Fruit fly (Drosophila melanogaster): ENCODE data around the gene Ctps.

Gene Ctps

DNA sequence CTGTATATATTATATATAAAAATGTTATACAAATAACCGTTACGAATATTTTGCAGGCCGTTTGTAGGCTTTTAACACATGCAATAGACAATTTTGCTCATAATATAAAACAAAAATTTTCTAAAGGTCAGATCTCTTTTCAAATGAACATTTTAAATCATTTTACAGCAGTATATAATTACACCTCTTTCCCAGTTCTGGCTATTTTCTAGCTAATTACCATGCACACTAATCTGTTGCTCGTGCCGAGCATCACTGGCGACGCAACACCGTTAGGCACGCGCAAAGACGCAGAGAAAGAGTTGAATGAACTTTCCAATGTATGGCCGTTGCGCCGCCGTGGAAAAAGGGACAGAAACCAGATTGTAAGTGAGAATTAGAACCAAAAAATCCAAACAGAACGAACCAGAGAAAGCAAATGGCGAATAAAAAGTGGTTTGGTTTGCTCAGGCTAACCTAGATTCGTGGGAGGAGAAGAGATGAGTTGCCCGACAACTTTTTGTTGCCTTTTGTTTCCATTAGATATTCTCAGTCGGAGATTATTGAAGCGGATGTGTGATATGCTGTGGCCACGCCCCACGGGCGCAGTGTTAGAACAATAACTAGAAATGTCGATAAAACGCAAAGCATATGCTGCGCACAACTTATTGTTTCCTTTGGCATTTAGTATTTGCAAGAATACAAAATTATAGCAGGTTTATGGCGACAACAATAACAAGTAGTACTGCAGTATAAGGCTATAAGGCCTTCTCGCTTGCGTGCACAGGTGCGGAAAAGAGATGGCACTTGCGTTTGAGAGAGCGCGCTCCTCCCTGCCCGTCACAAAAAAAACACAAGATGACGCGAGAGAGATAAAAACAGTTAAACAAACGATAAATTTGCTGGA, 43.6 kb downstream of the Ctps start (continued):
- TF ChIP-seq Sin3A (optimal IDR thresholded peaks at IDR 0.05) (no peak), CG5953 (GFP tag; IDR thresholded peaks at IDR 0.05) (no peak), slou (GFP tag; optimal IDR thresholded peaks at IDR 0.05) (no peak), CG10462 (GFP tag; optimal IDR thresholded peaks at IDR 0.05) (no peak), CG18599 (GFP tag; optimal IDR thresholded peaks at IDR 0.05) (no peak), slbo (GFP tag; IDR thresholded peaks at IDR 0.05) (peak; percentile 60), ac (GFP tag; optimal IDR thresholded peaks at IDR 0.05) (no peak), yki (optimal IDR thresholded peaks at IDR 0.05) (no peak), Asciz (GFP tag; optimal IDR thresholded peaks at IDR 0.05) (no peak), CG13624 (GFP tag; optimal IDR thresholded peaks at IDR 0.05) (no peak), CG2678 (tag; optimal IDR thresholded peaks at IDR 0.05) (peak; percentile 48), danr (GFP tag; IDR thresholded peaks at IDR 0.05) (no peak), Lim3 (GFP tag; IDR thresholded peaks at IDR 0.05) (no peak), br (optimal IDR thresholded peaks at IDR 0.05) (no peak), Oli (tag; optimal IDR thresholded peaks at IDR 0.05) (no peak), tgo (GFP tag; IDR thresholded peaks at IDR 0.05) (0 out of 3 replicates have a peak, but pooled peaks have one; percentile 23), vvl (GFP tag; IDR thresholded peaks at IDR 0.05) (peak; percentile 23), maf-S (GFP tag; optimal IDR thresholded peaks at IDR 0.05) (no peak), eve (GFP tag; optimal IDR thresholded peaks at IDR 0.05) (no peak), tap (tag; optimal IDR thresholded peaks at IDR 0.05) (no peak), Hr3 (GFP tag; optimal IDR thresholded peaks at IDR 0.05) (no peak), pb (GFP tag; optimal IDR thresholded peaks at IDR 0.05) (no peak), pfk (GFP tag; optimal IDR thresholded peaks at IDR 0.05) (no peak), cad (GFP tag; optimal IDR thresholded peaks at IDR 0.05) (no peak), Trl (optimal IDR thresholded peaks at IDR 0.05) (peak; percentile 55 to 71), Trl (GFP tag; optimal IDR thresholded peaks at IDR 0.05) (no peak), Sry-β (GFP tag; optimal IDR thresholded peaks at IDR 0.05) (peak; percentile 96), fru (optimal IDR thresholded peaks at IDR 0.05) (no peak), HLH54F (GFP tag; optimal IDR thresholded peaks at IDR 0.05) (no peak), chn (GFP tag; optimal IDR thresholded peaks at IDR 0.05) (peak; percentile 8), zf30C (GFP tag; optimal IDR thresholded peaks at IDR 0.05) (no peak), esg (GFP tag; conservative IDR thresholded peaks at IDR 0.05) (no peak)

DNA sequence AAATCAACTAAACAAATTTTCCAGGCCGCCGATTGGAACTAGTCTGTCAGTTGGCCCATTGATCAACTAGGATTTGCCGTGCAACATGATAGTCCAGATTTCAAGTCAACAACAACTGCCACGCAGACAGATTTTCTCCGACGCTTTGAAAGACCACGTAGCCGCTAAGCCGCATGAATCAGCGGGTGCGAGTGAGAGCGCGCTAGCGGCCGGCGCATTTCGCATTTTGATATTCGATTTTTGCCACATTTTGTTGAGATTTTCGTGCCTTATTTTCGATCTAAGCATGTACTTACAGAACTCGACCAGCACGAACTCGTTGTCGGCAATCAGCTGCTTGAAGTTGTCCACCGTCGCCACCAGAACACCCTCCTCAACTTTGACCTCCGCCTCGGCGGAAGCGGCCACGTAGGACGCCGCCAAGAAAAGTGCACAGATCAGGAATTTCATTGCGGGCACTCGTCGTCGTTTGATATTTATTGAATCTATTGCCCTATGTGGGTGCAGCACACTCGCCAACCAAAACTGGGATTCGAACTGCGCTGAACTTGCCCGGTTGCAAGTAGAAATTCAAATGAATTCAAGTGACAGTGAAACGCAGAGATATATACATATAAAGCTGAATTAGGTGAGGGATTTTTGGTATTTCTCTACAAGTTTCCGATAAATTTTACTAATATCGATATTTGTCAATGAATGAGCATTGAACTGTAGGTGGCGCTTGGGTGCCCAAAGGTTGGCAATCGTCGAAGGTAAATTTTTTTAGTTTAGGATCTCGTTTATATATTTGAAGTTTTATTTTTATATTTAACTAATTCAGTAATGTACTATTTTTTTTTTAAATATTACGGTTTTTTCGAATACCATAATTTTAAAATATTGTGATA, 44.5 kb downstream of the Ctps start, which contains the start of gene Pdi:
Pdi (minus strand) TSS at position 837 of the 887 bp plus-strand sequence.
- TF ChIP-seq MBD-R2 (GFP tag; IDR thresholded peaks at IDR 0.05) (peak; percentile 29; the same call in 1 of the 2 replicates), CG11456 (GFP tag; IDR thresholded peaks at IDR 0.05) (no peak), CG2202 (tag; optimal IDR thresholded peaks at IDR 0.05) (peak; percentile 12), CG15479 (GFP tag; optimal IDR thresholded peaks at IDR 0.05) (no peak), danr (GFP tag; IDR thresholded peaks at IDR 0.05) (no peak), CG2678 (tag; optimal IDR thresholded peaks at IDR 0.05) (peak; percentile 21), bbx (GFP tag; IDR thresholded peaks at IDR 0.05; ENCODE audit: partially characterized antibody) (peak; percentile 83), ssp (GFP tag; IDR thresholded peaks at IDR 0.05) (peak; percentile 25; the same call in 1 of the 2 replicates), Atf-2 (GFP tag; optimal IDR thresholded peaks at IDR 0.05) (no peak), CG14860 (GFP tag; IDR thresholded peaks at IDR 0.05; ENCODE audit: partially characterized antibody) (no peak), MESR4 (GFP tag; optimal IDR thresholded peaks at IDR 0.05) (peak; percentile 79), rib (GFP tag; IDR thresholded peaks at IDR 0.05) (0 out of 2 replicates have a peak, but pooled peaks have one; percentile 46), Spps (tag; optimal IDR thresholded peaks at IDR 0.05) (peak; percentile 16), Taf1 (GFP tag; IDR thresholded peaks at IDR 0.05) (no peak), exex (tag; optimal IDR thresholded peaks at IDR 0.05) (peak; percentile 12), Atf3 (GFP tag; optimal IDR thresholded peaks at IDR 0.05) (no peak), CG4404 (GFP tag; IDR thresholded peaks at IDR 0.05) (no peak), CG11504 (tag; optimal IDR thresholded peaks at IDR 0.05) (peak; percentile 50), sens (GFP tag) (peak; percentile 94), CG6175 (GFP tag; IDR thresholded peaks at IDR 0.05) (no peak), CG32532 (GFP tag; IDR thresholded peaks at IDR 0.05) (peak; percentile 45)

All from whole organism, embryonic.